Fruit fly (Drosophila melanogaster): ENCODE measurements around the gene Cp16.

Cp16 gene

dm6 chr3L:8698493-8699166 lies 33.1 kb upstream of the Cp16 start:
- TF ChIP-seq CTCF (optimal IDR thresholded peaks at IDR 0.05) (no peak), CG8478 (optimal IDR thresholded peaks at IDR 0.05) (no peak)

dm6 chr3L:8699612-8700011 lies 32.1 kb upstream of the Cp16 start:
- TF ChIP-seq CG8478 (optimal IDR thresholded peaks at IDR 0.05) (no peak), CTCF (optimal IDR thresholded peaks at IDR 0.05) (no peak)

dm6 chr3L:8700054-8700642 lies 31.6 kb upstream of the Cp16 start:
- no peak for TF ChIP-seq CG8478 (optimal IDR thresholded peaks at IDR 0.05)
- TF ChIP-seq CTCF (optimal IDR thresholded peaks at IDR 0.05) = no peak

dm6 chr3L:8700643-8701208 lies 31.0 kb upstream of the Cp16 start:
- TF ChIP-seq CTCF (optimal IDR thresholded peaks at IDR 0.05) (no peak), CG8478 (optimal IDR thresholded peaks at IDR 0.05) (no peak)

- TF ChIP-seq CG8478 (optimal IDR thresholded peaks at IDR 0.05) (no peak), CTCF (optimal IDR thresholded peaks at IDR 0.05) (no peak)
These were observed 29.9 kb upstream of the Cp16 start for dm6 chr3L:8701697-8702349.

- TF ChIP-seq CG8478 (optimal IDR thresholded peaks at IDR 0.05) = no peak
- no peak for TF ChIP-seq CTCF (optimal IDR thresholded peaks at IDR 0.05)
These were observed 29.3 kb upstream of the Cp16 start for dm6 chr3L:8702448-8702847.

- TF ChIP-seq CTCF (optimal IDR thresholded peaks at IDR 0.05) = no peak
- TF ChIP-seq CG8478 (optimal IDR thresholded peaks at IDR 0.05) = no peak
These were observed 28.0 kb upstream of the Cp16 start for dm6 chr3L:8703707-8704236.

dm6 chr3L:8704713-8705412 lies 26.9 kb upstream of the Cp16 start:
- TF ChIP-seq CG8478 (optimal IDR thresholded peaks at IDR 0.05) (no peak), CTCF (optimal IDR thresholded peaks at IDR 0.05) (no peak)

dm6 chr3L:8707075-8707474 lies 24.7 kb upstream of the Cp16 start:
- TF ChIP-seq CG8478 (optimal IDR thresholded peaks at IDR 0.05) (no peak), CTCF (optimal IDR thresholded peaks at IDR 0.05) (no peak)

- TF ChIP-seq CTCF (optimal IDR thresholded peaks at IDR 0.05) = no peak
- TF ChIP-seq CG8478 (optimal IDR thresholded peaks at IDR 0.05) = no peak
These were observed 23.9 kb upstream of the Cp16 start for dm6 chr3L:8707821-8708220.

dm6 chr3L:8708856-8709255 lies 22.9 kb upstream of the Cp16 start:
- TF ChIP-seq CTCF (optimal IDR thresholded peaks at IDR 0.05) (no peak), CG8478 (optimal IDR thresholded peaks at IDR 0.05) (no peak)

dm6 chr3L:8712913-8713312 lies 18.8 kb upstream of the Cp16 start:
- TF ChIP-seq CTCF (optimal IDR thresholded peaks at IDR 0.05) = no peak
- TF ChIP-seq CG8478 (optimal IDR thresholded peaks at IDR 0.05) = no peak

- TF ChIP-seq CG8478 (optimal IDR thresholded peaks at IDR 0.05) = no peak
- TF ChIP-seq CTCF (optimal IDR thresholded peaks at IDR 0.05) = no peak
These were observed 15.7 kb upstream of the Cp16 start for dm6 chr3L:8716013-8716412.

dm6 chr3L:8718602-8719001 lies 13.1 kb upstream of the Cp16 start:
- no peak for TF ChIP-seq CG8478 (optimal IDR thresholded peaks at IDR 0.05)
- peak; percentile 77 to 89 for TF ChIP-seq CTCF (optimal IDR thresholded peaks at IDR 0.05)

- TF ChIP-seq CTCF (optimal IDR thresholded peaks at IDR 0.05) = no peak
- TF ChIP-seq CG8478 (optimal IDR thresholded peaks at IDR 0.05) = no peak
These were observed 11.7 kb upstream of the Cp16 start, which contains the start of gene SrpRbeta for dm6 chr3L:8719990-8720559. Gene SrpRbeta, minus strand, starts transcription at chr3L:8720225.
